Worm (Caenorhabditis elegans) whole organism, L2 larva: ENCODE measurements around the gene sul-3.

Experiments
- C34F6.9 ChIP-seq: fragments of 150-350 bp; optimal IDR thresholded peaks from 2 replicates; lab custom pipeline; 2014; ENCODE audit warnings: missing biosample characterization, missing genetic modification characterization
- R02D3.7 ChIP-seq: fragments of 150-350 bp; optimal IDR thresholded peaks from 2 replicates; lab custom pipeline; 2014; ENCODE audit warnings: missing biosample characterization, missing genetic modification characterization
- Y55F3AM.14 ChIP-seq: fragments of 200-800 bp; sonication (Bioruptor generic); optimal IDR thresholded peaks from 2 replicates; lab custom pipeline; 2018; ENCODE audit warnings: mild to moderate bottlenecking, missing genetic modification characterization, missing compliant biosample characterization
- ZK546.5 ChIP-seq: sonication (generic microtip); optimal IDR thresholded peaks from 2 replicates; lab custom pipeline; 2017; ENCODE audit warnings: missing biosample characterization, missing genetic modification characterization
- aly-2 ChIP-seq: fragments of 150-350 bp; optimal IDR thresholded peaks from 2 replicates; lab custom pipeline; 2014; ENCODE audit warnings: missing biosample characterization, missing genetic modification characterization
- ama-1 ChIP-seq: fragments of 150-350 bp; optimal IDR thresholded peaks from 2 replicates; lab custom pipeline; 2018; ENCODE audit warnings: inconsistent platforms
- blmp-1 ChIP-seq: sonication (generic microtip); optimal IDR thresholded peaks from 2 replicates; lab custom pipeline; 2017; ENCODE audit warnings: missing genetic modification characterization, mild to moderate bottlenecking, missing compliant biosample characterization, antibody characterized with exemption, moderate library complexity; ENCODE audit not compliant: insufficient read depth
- ceh-16 ChIP-seq: fragments of 150-350 bp; optimal IDR thresholded peaks from 2 replicates; lab custom pipeline; 2014; ENCODE audit warnings: missing biosample characterization, missing genetic modification characterization
- ceh-82 ChIP-seq: fragments of 150-350 bp; optimal IDR thresholded peaks from 2 replicates; lab custom pipeline; 2014; ENCODE audit warnings: missing biosample characterization, missing genetic modification characterization
- crh-2 ChIP-seq: sonication (generic microtip); optimal IDR thresholded peaks from 2 replicates; lab custom pipeline; 2017; ENCODE audit warnings: missing biosample characterization, missing genetic modification characterization
- dmd-4 ChIP-seq: sonication (generic microtip); optimal IDR thresholded peaks from 2 replicates; lab custom pipeline; 2017; ENCODE audit warnings: missing biosample characterization, missing genetic modification characterization
- elt-1 ChIP-seq: fragments of 150-350 bp; optimal IDR thresholded peaks from 2 replicates; lab custom pipeline; 2014; ENCODE audit warnings: missing biosample characterization, missing genetic modification characterization
- elt-3 ChIP-seq: sonication (generic microtip); optimal IDR thresholded peaks from 2 replicates; lab custom pipeline; 2017; ENCODE audit warnings: missing biosample characterization, missing genetic modification characterization
- fos-1 ChIP-seq: fragments of 150-350 bp; optimal IDR thresholded peaks from 2 replicates; lab custom pipeline; 2014; ENCODE audit warnings: missing biosample characterization, missing genetic modification characterization
- gmeb-1 ChIP-seq: fragments of 150-350 bp; optimal IDR thresholded peaks from 2 replicates; lab custom pipeline; 2014; ENCODE audit warnings: missing biosample characterization, missing genetic modification characterization
- lin-11 ChIP-seq: fragments of 150-350 bp; sonication (generic microtip); optimal IDR thresholded peaks from 2 replicates; lab custom pipeline; 2014; ENCODE audit warnings: missing biosample characterization, missing genetic modification characterization, inconsistent platforms, mixed read lengths
- lin-13 ChIP-seq: fragments of 150-350 bp; optimal IDR thresholded peaks from 2 replicates; lab custom pipeline; 2014; ENCODE audit warnings: missing biosample characterization, missing genetic modification reagents, missing genetic modification characterization
- lin-39 ChIP-seq: fragments of 150-350 bp; optimal IDR thresholded peaks from 2 replicates; lab custom pipeline; 2014; ENCODE audit warnings: missing biosample characterization, missing genetic modification reagents, missing genetic modification characterization
- lsy-2 ChIP-seq, 2 experiments: fragments of 150-350 bp in 1 of 2; sonication (generic microtip) in 1 of 2; optimal IDR thresholded peaks; 2 replicates each; lab custom pipeline; 2014 to 2017; ENCODE audit warnings: missing biosample characterization in 2 of 2, missing genetic modification characterization in 2 of 2
- mab-5 ChIP-seq: fragments of 150-350 bp; optimal IDR thresholded peaks from 2 replicates; lab custom pipeline; 2014; ENCODE audit warnings: missing biosample characterization, missing genetic modification characterization
- mbf-1 ChIP-seq: sonication (generic microtip); optimal IDR thresholded peaks from 2 replicates; lab custom pipeline; 2017; ENCODE audit warnings: missing biosample characterization, missing genetic modification characterization
- mdl-1 ChIP-seq, 2 experiments: fragments of 150-350 bp in 1 of 2; sonication (generic microtip) in 1 of 2; optimal IDR thresholded peaks; 2 replicates each; lab custom pipeline; 2017; ENCODE audit warnings: missing biosample characterization in 2 of 2, missing genetic modification characterization in 2 of 2
- nhr-10 ChIP-seq: sonication (generic microtip); optimal IDR thresholded peaks from 2 replicates; lab custom pipeline; 2017; ENCODE audit warnings: missing biosample characterization, missing genetic modification characterization
- nhr-11 ChIP-seq: fragments of 150-350 bp; optimal IDR thresholded peaks from 2 replicates; lab custom pipeline; 2014; ENCODE audit warnings: missing biosample characterization, missing genetic modification characterization
- nhr-12 ChIP-seq: fragments of 150-350 bp; optimal IDR thresholded peaks from 2 replicates; lab custom pipeline; 2014; ENCODE audit warnings: missing biosample characterization, missing genetic modification characterization
- nhr-129 ChIP-seq: fragments of 150-350 bp; optimal IDR thresholded peaks from 2 replicates; lab custom pipeline; 2014; ENCODE audit warnings: missing biosample characterization, missing genetic modification characterization
- nhr-21 ChIP-seq: fragments of 150-350 bp; optimal IDR thresholded peaks from 2 replicates; lab custom pipeline; 2014; ENCODE audit warnings: missing biosample characterization, missing genetic modification characterization
- nhr-23 ChIP-seq: fragments of 150-350 bp; optimal IDR thresholded peaks from 2 replicates; lab custom pipeline; 2014; ENCODE audit warnings: missing biosample characterization, missing genetic modification reagents, missing genetic modification characterization
- nhr-237 ChIP-seq: fragments of 150-350 bp; optimal IDR thresholded peaks from 2 replicates; lab custom pipeline; 2014; ENCODE audit warnings: missing biosample characterization, missing genetic modification characterization
- nhr-25 ChIP-seq: fragments of 150-350 bp; sonication (generic microtip); optimal IDR thresholded peaks from 3 replicates; lab custom pipeline; 2014; ENCODE audit warnings: missing biosample characterization, missing genetic modification characterization
- peb-1 ChIP-seq: fragments of 150-350 bp; optimal IDR thresholded peaks from 2 replicates; lab custom pipeline; 2014; ENCODE audit warnings: missing biosample characterization, missing genetic modification characterization
- sem-4 ChIP-seq: fragments of 150-350 bp; optimal IDR thresholded peaks from 2 replicates; lab custom pipeline; 2014; ENCODE audit warnings: missing biosample characterization, missing genetic modification reagents, missing genetic modification characterization
- skn-1 ChIP-seq: sonication (generic microtip); optimal IDR thresholded peaks from 2 replicates; lab custom pipeline; 2017; ENCODE audit warnings: missing biosample characterization, missing genetic modification characterization
- sma-3 ChIP-seq: sonication (generic microtip); optimal IDR thresholded peaks from 2 replicates; lab custom pipeline; 2016; ENCODE audit warnings: missing genetic modification reagents, missing genetic modification characterization, missing compliant biosample characterization
- sma-9 ChIP-seq, 2 experiments: fragments of 150-350 bp in 1 of 2; sonication (generic microtip) in 1 of 2; optimal IDR thresholded peaks; 2 replicates each; lab custom pipeline; 2014 to 2016; ENCODE audit warnings: missing genetic modification characterization in 2 of 2, mild to moderate bottlenecking in 1 of 2, missing biosample characterization in 1 of 2, missing compliant biosample characterization in 1 of 2, missing genetic modification reagents in 1 of 2, moderate library complexity in 1 of 2
- snpc-4 ChIP-seq: fragments of 150-350 bp; optimal IDR thresholded peaks from 2 replicates; lab custom pipeline; 2014; ENCODE audit warnings: missing biosample characterization, missing genetic modification characterization
- unc-39 ChIP-seq: fragments of 150-350 bp; optimal IDR thresholded peaks from 2 replicates; lab custom pipeline; 2014; ENCODE audit warnings: missing biosample characterization, missing genetic modification characterization
- unc-55 ChIP-seq: fragments of 150-350 bp; sonication (generic microtip); optimal IDR thresholded peaks from 3 replicates; lab custom pipeline; 2014; ENCODE audit warnings: missing biosample characterization, missing genetic modification reagents, missing genetic modification characterization
- ztf-11 ChIP-seq: sonication (generic microtip); optimal IDR thresholded peaks from 2 replicates; lab custom pipeline; 2017; ENCODE audit warnings: missing biosample characterization, missing genetic modification characterization
- ztf-4 ChIP-seq: fragments of 150-350 bp; optimal IDR thresholded peaks from 2 replicates; lab custom pipeline; 2014; ENCODE audit warnings: missing biosample characterization, missing genetic modification characterization

Gene sul-3

DNA sequence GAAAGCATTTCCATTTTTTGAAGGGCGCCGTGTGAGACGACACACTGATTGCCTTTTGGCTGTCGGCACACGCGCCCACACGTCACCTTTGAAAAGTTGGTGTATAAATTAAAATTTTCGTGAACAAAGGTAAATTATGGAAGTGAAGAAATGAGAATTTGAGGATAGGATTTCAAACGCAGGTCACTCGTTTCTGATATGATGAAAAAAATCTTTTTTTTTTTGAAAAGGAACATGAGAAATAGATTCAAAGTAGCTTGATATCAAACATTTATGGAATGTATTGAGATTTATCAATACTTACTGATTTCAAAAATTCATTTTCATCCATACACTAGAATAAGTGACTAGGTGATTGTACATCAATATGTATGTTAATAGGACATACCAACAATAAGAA, 16.5 kb downstream of the sul-3 start:
- no peak for TF ChIP-seq snpc-4 (tag; lab: Kevin White, UChicago)
- no peak for TF ChIP-seq elt-1 (tag; lab: Kevin White, UChicago)
- TF ChIP-seq ceh-16 (tag; lab: Kevin White, UChicago), result no peak
- TF ChIP-seq sma-3 (GFP tag; lab: Kevin White, UChicago), result no peak
- no peak for TF ChIP-seq nhr-25 (tag; lab: Kevin White, UChicago)
- TF ChIP-seq mbf-1 (tag; lab: Kevin White, UChicago), result no peak
- TF ChIP-seq ztf-4, result no peak
- TF ChIP-seq skn-1 (tag; lab: Kevin White, UChicago), result no peak
- no peak for TF ChIP-seq sem-4 (tag; lab: Kevin White, UChicago)
- TF ChIP-seq lsy-2 (tag; optimal IDR thresholded peaks at IDR 0.05; lab: Kevin White, UChicago), result no peak
- TF ChIP-seq Y55F3AM.14 (GFP tag; lab: Kevin White, UChicago), result no peak
- TF ChIP-seq lin-39 (tag; lab: Kevin White, UChicago), result no peak
- no peak for TF ChIP-seq nhr-10 (tag; lab: Kevin White, UChicago)
- no peak for TF ChIP-seq nhr-23 (tag; lab: Kevin White, UChicago)
- TF ChIP-seq aly-2 (tag; lab: Kevin White, UChicago), result no peak
- TF ChIP-seq dmd-4 (tag; lab: Kevin White, UChicago), result no peak
- TF ChIP-seq ceh-82 (tag; lab: Kevin White, UChicago), result no peak
- TF ChIP-seq nhr-237 (tag; lab: Kevin White, UChicago), result no peak
- no peak for TF ChIP-seq C34F6.9 (tag; lab: Kevin White, UChicago)
- no peak for TF ChIP-seq mab-5 (tag; lab: Kevin White, UChicago)
- TF ChIP-seq, all 48 proteins: peak for 0

DNA sequence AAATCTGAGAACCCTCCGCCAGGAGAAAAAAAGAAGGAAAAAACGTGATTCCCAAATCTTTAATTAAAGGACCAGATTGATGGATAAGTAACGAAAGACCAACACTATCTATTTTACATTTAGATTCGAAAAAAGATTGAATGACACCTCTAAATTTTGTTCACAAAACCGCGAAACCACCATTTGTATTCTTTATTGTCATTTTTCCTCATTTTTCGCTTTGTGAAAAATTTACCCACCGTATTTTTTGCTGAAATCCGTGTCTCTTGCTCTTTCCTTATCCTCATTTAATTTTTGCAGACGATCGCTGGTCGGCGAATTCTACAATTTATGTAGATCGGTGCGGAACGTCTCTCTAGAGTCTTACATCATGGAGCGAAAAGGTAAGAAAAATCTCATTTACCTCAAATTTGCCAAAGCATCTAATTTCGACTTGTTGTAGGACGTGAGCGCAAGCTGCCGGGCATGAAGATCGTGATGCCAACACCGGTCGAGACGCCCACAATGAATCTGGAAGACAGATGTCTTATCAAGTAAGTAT, 17.5 kb downstream of the sul-3 start, which contains the start of the genes sek-1 and R03G5.6:
TSS of gene sek-1 (plus strand) at position 301 of the 541 bp plus-strand sequence.
TSS of gene R03G5.6 (minus strand) at position 491 of the 541 bp plus-strand sequence.
- TF ChIP-seq blmp-1 (tag; lab: Kevin White, UChicago), result no peak
- no peak for TF ChIP-seq snpc-4 (tag; lab: Kevin White, UChicago)
- TF ChIP-seq Y55F3AM.14 (GFP tag; lab: Kevin White, UChicago), result no peak
- no peak for TF ChIP-seq gmeb-1 (tag; lab: Kevin White, UChicago)
- no peak for TF ChIP-seq unc-55 (GFP tag; lab: Kevin White, UChicago)
- TF ChIP-seq crh-2, result no peak
- no peak for TF ChIP-seq fos-1 (tag; lab: Kevin White, UChicago)
- no peak for TF ChIP-seq skn-1 (tag; lab: Kevin White, UChicago)
- no peak for TF ChIP-seq nhr-10 (tag; lab: Kevin White, UChicago)
- no peak for TF ChIP-seq ceh-82 (tag; lab: Kevin White, UChicago)

DNA sequence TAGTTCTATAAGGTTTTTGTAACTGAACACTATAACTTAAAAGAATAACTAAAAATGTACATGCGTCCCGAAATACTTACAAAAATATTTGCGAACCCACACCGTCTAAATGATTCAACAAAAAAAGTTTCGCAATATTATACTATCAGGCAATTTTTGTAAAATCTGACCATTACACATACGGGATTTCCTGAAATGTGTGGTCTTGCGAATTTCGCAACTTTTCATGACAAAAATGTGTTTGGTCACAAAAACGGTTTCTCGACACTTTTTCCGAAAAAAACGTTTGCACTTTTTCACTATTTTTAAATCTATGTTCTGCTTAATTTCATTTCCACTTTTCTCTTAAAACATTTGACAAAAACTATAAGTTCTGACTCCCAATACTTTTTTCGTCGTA, 18.8 kb downstream of the sul-3 start:
- TF ChIP-seq nhr-129 (tag; lab: Kevin White, UChicago) (no peak), crh-2 (no peak), ceh-82 (tag; lab: Kevin White, UChicago) (no peak), dmd-4 (tag; lab: Kevin White, UChicago) (no peak), gmeb-1 (tag; lab: Kevin White, UChicago) (no peak), nhr-10 (tag; lab: Kevin White, UChicago) (no peak), nhr-25 (tag; lab: Kevin White, UChicago) (no peak), aly-2 (tag; lab: Kevin White, UChicago) (no peak), ZK546.5 (tag; lab: Kevin White, UChicago) (no peak), lin-11 (no peak), lin-39 (tag; lab: Kevin White, UChicago) (no peak), sem-4 (tag; lab: Kevin White, UChicago) (no peak)

DNA sequence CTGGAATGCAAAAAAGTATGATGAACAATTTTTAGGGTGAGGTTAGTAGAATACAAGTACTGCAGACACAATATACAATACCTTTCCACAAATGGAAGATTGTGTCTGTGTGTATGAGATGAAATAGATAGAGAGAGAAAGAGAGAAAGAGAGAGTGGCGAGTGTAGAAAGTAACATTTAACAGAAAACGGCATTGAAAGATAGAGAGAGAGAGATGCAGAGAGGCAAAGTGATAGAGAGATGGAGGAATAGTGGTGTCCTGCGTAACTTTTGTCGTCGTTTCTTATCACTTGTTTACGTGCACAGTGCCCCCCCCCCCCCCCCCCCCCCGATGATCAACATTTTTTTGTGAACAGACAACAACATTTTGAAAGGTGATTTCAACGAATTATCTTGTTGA, 19.3 kb downstream of the sul-3 start:
- TF ChIP-seq nhr-21 (tag; lab: Kevin White, UChicago), result peak; percentile 25
- peak; percentile 47 for TF ChIP-seq nhr-129 (tag; lab: Kevin White, UChicago)
- TF ChIP-seq aly-2 (tag; lab: Kevin White, UChicago), result no peak
- TF ChIP-seq unc-55 (GFP tag; lab: Kevin White, UChicago), result peak; percentile 35
- no peak for TF ChIP-seq nhr-11
- TF ChIP-seq crh-2, result peak; percentile 46
- TF ChIP-seq sma-9 (GFP tag; optimal IDR thresholded peaks at IDR 0.05; lab: Kevin White, UChicago), result peak; percentile 75
- no peak for TF ChIP-seq sma-9 (tag; optimal IDR thresholded peaks at IDR 0.05; lab: Kevin White, UChicago)
- no peak for TF ChIP-seq nhr-10 (tag; lab: Kevin White, UChicago)
- TF ChIP-seq gmeb-1 (tag; lab: Kevin White, UChicago), result peak; percentile 48
- TF ChIP-seq ZK546.5 (tag; lab: Kevin White, UChicago), result no peak
- TF ChIP-seq nhr-23 (tag; lab: Kevin White, UChicago), result no peak
- peak; percentile 67 for TF ChIP-seq sma-3 (GFP tag; lab: Kevin White, UChicago)
- no peak for TF ChIP-seq skn-1 (tag; lab: Kevin White, UChicago)
- TF ChIP-seq lin-11, result no peak
- no peak for TF ChIP-seq elt-1 (tag; lab: Kevin White, UChicago)
- TF ChIP-seq lsy-2 (tag; optimal IDR thresholded peaks at IDR 0.05; lab: Kevin White, UChicago), result peak in 1 of 2 experiments; percentile 10
- no peak for TF ChIP-seq lin-39 (tag; lab: Kevin White, UChicago)
- TF ChIP-seq unc-39 (tag; lab: Kevin White, UChicago), result no peak
- TF ChIP-seq sem-4 (tag; lab: Kevin White, UChicago), result no peak
- TF ChIP-seq dmd-4 (tag; lab: Kevin White, UChicago), result no peak
- no peak for TF ChIP-seq peb-1
- TF ChIP-seq lin-13, result no peak
- TF ChIP-seq R02D3.7 (tag; lab: Kevin White, UChicago), result no peak
- no peak for TF ChIP-seq snpc-4 (tag; lab: Kevin White, UChicago)
- peak; percentile 39 for TF ChIP-seq C34F6.9 (tag; lab: Kevin White, UChicago)
- TF ChIP-seq ama-1 (lab: Kevin White, UChicago), result no peak
- TF ChIP-seq mdl-1 (tag; optimal IDR thresholded peaks at IDR 0.05; lab: Kevin White, UChicago), result no peak
- TF ChIP-seq nhr-12 (tag; lab: Kevin White, UChicago), result no peak
- peak; percentile 72 for TF ChIP-seq fos-1 (tag; lab: Kevin White, UChicago)
- TF ChIP-seq elt-3, result no peak
- no peak for TF ChIP-seq ztf-11 (tag; lab: Kevin White, UChicago)
- TF ChIP-seq blmp-1 (tag; lab: Kevin White, UChicago), result peak; percentile 68
- TF ChIP-seq ceh-16 (tag; lab: Kevin White, UChicago), result no peak
